Fruit fly (Drosophila melanogaster): ENCODE data around the gene Dpck.

The Dpck gene

DNA sequence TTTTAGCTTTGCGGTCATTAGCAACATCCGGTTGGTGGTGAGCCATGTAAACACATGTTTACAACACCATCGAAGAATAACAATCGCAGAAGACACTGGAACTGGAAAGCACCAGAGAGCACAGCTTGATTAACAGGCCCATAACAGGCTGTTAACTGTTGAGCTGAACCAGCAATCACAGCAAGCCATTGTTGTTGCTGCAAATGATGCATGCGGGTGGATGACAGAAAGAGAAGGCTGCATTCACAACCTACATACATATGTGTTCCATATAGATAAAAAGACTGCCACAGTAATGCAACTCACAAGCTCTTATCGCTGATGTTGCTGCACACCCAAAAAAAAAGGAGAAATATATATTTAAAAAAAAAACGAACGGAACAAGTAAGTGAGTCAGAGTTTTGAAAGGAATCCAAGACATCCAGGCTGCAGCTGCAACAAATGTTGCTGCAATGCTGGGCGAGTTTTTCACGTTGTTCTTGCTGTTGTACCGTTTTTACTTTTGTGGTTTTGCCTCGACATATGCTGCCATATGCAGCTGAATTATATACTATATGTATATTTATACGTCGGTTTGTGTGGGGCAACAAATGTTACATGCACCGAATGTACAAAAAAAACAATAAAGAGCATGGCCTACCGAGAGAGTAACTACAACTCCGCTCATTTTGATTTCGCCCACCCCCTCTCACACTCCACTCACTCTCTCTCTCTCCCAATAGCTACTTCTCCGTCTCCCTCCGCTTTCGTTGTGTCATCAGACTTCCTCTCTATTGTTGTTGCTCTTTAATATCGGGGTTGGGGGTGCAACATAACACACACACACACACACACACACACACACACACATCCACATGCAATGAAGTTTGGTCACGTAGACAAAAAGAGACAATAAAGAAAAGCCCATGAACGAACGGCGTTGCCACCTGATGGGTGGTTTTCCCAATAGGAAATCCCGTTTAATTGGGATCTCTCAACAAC is 21.2 kb downstream of the Dpck start (continued):
- TF ChIP-seq scrt (GFP tag; optimal IDR thresholded peaks at IDR 0.05): peak; percentile 51
- TF ChIP-seq Drgx (GFP tag; IDR thresholded peaks at IDR 0.05): 0 out of 2 replicates have a peak, but pooled peaks have one; percentile 16
- TF ChIP-seq CG2116 (GFP tag; optimal IDR thresholded peaks at IDR 0.05): peak; percentile 11
- TF ChIP-seq CG6854 (GFP tag; optimal IDR thresholded peaks at IDR 0.05): peak; percentile 42
- TF ChIP-seq Mes4 (GFP tag; optimal IDR thresholded peaks at IDR 0.05): no peak
- peak; percentile 2 for TF ChIP-seq lab (GFP tag; optimal IDR thresholded peaks at IDR 0.05)
- TF ChIP-seq trem (tag; optimal IDR thresholded peaks at IDR 0.05): peak; percentile 8
- peak; percentile 91 for TF ChIP-seq yki (optimal IDR thresholded peaks at IDR 0.05)
- TF ChIP-seq CG6813 (GFP tag; optimal IDR thresholded peaks at IDR 0.05): peak; percentile 64
- TF ChIP-seq CG7987 (GFP tag; optimal IDR thresholded peaks at IDR 0.05): peak; percentile 46
- peak; percentile 28 for TF ChIP-seq CG15479 (GFP tag; optimal IDR thresholded peaks at IDR 0.05)
- peak; percentile 78 for TF ChIP-seq z (GFP tag; IDR thresholded peaks at IDR 0.05)
- no peak for TF ChIP-seq D (optimal IDR thresholded peaks at IDR 0.05)
- no peak for TF ChIP-seq D (GFP tag; optimal IDR thresholded peaks at IDR 0.05)
- TF ChIP-seq CG4360 (GFP tag; IDR thresholded peaks at IDR 0.05): peak; percentile 91
- 0 out of 2 replicates have a peak, but pooled peaks have one; percentile 37 for TF ChIP-seq bbx (GFP tag; IDR thresholded peaks at IDR 0.05; ENCODE audit: partially characterized antibody)
- no peak for TF ChIP-seq row (GFP tag; IDR thresholded peaks at IDR 0.05)
- TF ChIP-seq vvl (GFP tag; IDR thresholded peaks at IDR 0.05): peak; percentile 58; the same call in 1 of the 2 replicates
- peak; percentile 94 for TF ChIP-seq twi (tag; optimal IDR thresholded peaks at IDR 0.05)
- no peak for TF ChIP-seq pan (optimal IDR thresholded peaks at IDR 0.05)
- peak in 1 of 2 experiments; percentile 21 for TF ChIP-seq pan (GFP tag; optimal IDR thresholded peaks at IDR 0.05 in 1 of 2, IDR thresholded peaks at IDR 0.05 in 1 of 2)
- TF ChIP-seq sens-2 (GFP tag; IDR thresholded peaks at IDR 0.05): peak; percentile 60
- TF ChIP-seq CG32532 (GFP tag; IDR thresholded peaks at IDR 0.05): 0 out of 2 replicates have a peak, but pooled peaks have one; percentile 21
- no peak for TF ChIP-seq CG9817 (tag; optimal IDR thresholded peaks at IDR 0.05)
- no peak for TF ChIP-seq CG8290 (GFP tag; optimal IDR thresholded peaks at IDR 0.05)
- peak in 1 of 2 experiments; percentile 31 for TF ChIP-seq CG8290 (tag; optimal IDR thresholded peaks at IDR 0.05)
- TF ChIP-seq hkb (optimal IDR thresholded peaks at IDR 0.05): no peak
- peak; percentile 23; the same call in 1 of the 2 replicates for TF ChIP-seq hkb (GFP tag; IDR thresholded peaks at IDR 0.05)
- peak; percentile 84 for TF ChIP-seq abd-A (tag; optimal IDR thresholded peaks at IDR 0.05)
- TF ChIP-seq Pdp1 (GFP tag; optimal IDR thresholded peaks at IDR 0.05): peak in 1 of 2 experiments; percentile 94
- peak; percentile 36; the same call in 1 of the 3 replicates for TF ChIP-seq zfh1 (GFP tag; IDR thresholded peaks at IDR 0.05)
- TF ChIP-seq YL-1 (GFP tag; optimal IDR thresholded peaks at IDR 0.05): peak; percentile 5
- no peak for TF ChIP-seq vnd (GFP tag; IDR thresholded peaks at IDR 0.05; ENCODE audit: partially characterized antibody)
- TF ChIP-seq CG3838 (GFP tag; optimal IDR thresholded peaks at IDR 0.05): peak; percentile 1
- peak; percentile 17 for TF ChIP-seq stwl (tag; optimal IDR thresholded peaks at IDR 0.05)
- no peak for TF ChIP-seq ara (GFP tag; IDR thresholded peaks at IDR 0.05)
- TF ChIP-seq en (GFP tag; optimal IDR thresholded peaks at IDR 0.05): no peak
- TF ChIP-seq sqz (GFP tag; optimal IDR thresholded peaks at IDR 0.05): peak; percentile 84
- TF ChIP-seq so (GFP tag; IDR thresholded peaks at IDR 0.05): 0 out of 3 replicates have a peak, but pooled peaks have one; percentile 9
- peak; percentile 89 for TF ChIP-seq gcm (GFP tag; optimal IDR thresholded peaks at IDR 0.05)
- TF ChIP-seq wdn (GFP tag; IDR thresholded peaks at IDR 0.05): no peak
- peak; percentile 98 for TF ChIP-seq cg (GFP tag; optimal IDR thresholded peaks at IDR 0.05)
- peak; percentile 81 for TF ChIP-seq CG11504 (tag; optimal IDR thresholded peaks at IDR 0.05)
- TF ChIP-seq CG10959 (GFP tag; IDR thresholded peaks at IDR 0.05): no peak
- TF ChIP-seq CkIIα-i1 (GFP tag; IDR thresholded peaks at IDR 0.05): no peak
- peak; percentile 7 for TF ChIP-seq nerfin-1 (tag; optimal IDR thresholded peaks at IDR 0.05)
- TF ChIP-seq gce (GFP tag; IDR thresholded peaks at IDR 0.05): peak; percentile 34; the same call in 1 of the 3 replicates
- TF ChIP-seq CG6254 (GFP tag; optimal IDR thresholded peaks at IDR 0.05): peak; percentile 4
- TF ChIP-seq gem (tag; optimal IDR thresholded peaks at IDR 0.05): no peak

Data from whole organism, embryonic.